Worm (Caenorhabditis elegans) whole organism, L3 larva: ENCODE data around the gene T24C2.5.

Experiments used
- aly-2 ChIP-seq: fragments of 150-350 bp; optimal IDR thresholded peaks from 2 replicates; lab custom pipeline; 2014; ENCODE audit warnings: missing biosample characterization, missing genetic modification characterization
- ceh-82 ChIP-seq: fragments of 150-350 bp; optimal IDR thresholded peaks from 2 replicates; lab custom pipeline; 2014; ENCODE audit warnings: missing biosample characterization, missing genetic modification characterization
- egl-5 ChIP-seq: fragments of 150-350 bp; optimal IDR thresholded peaks from 2 replicates; lab custom pipeline; 2017; ENCODE audit warnings: missing biosample characterization, missing genetic modification reagents, missing genetic modification characterization, inconsistent platforms
- elt-1 ChIP-seq: fragments of 150-350 bp; optimal IDR thresholded peaks from 2 replicates; lab custom pipeline; 2014; ENCODE audit warnings: missing biosample characterization, missing genetic modification characterization
- elt-2 ChIP-seq: sonication (generic microtip); optimal IDR thresholded peaks from 2 replicates; lab custom pipeline; 2016; ENCODE audit warnings: missing genetic modification reagents, mild to moderate bottlenecking, missing genetic modification characterization, missing compliant biosample characterization
- elt-3 ChIP-seq, 3 experiments: fragments of 150-350 bp in 1 of 3; sonication (generic microtip) in 2 of 3; optimal IDR thresholded peaks; 2 replicates in 2 of 3; 4 replicates in 1 of 3; lab custom pipeline; 2014 to 2017; ENCODE audit warnings: missing biosample characterization in 3 of 3, missing genetic modification characterization in 3 of 3
- fos-1 ChIP-seq: fragments of 150-350 bp; optimal IDR thresholded peaks from 2 replicates; lab custom pipeline; 2014; ENCODE audit warnings: missing biosample characterization, missing genetic modification characterization
- lin-39 ChIP-seq: fragments of 150-350 bp; optimal IDR thresholded peaks from 2 replicates; lab custom pipeline; 2018; ENCODE audit warnings: missing biosample characterization, missing genetic modification reagents, missing genetic modification characterization
- nfya-1 ChIP-seq: sonication (generic microtip); optimal IDR thresholded peaks from 2 replicates; lab custom pipeline; 2017; ENCODE audit warnings: missing genetic modification characterization, mild to moderate bottlenecking, missing compliant biosample characterization, antibody characterized with exemption, moderate library complexity; ENCODE audit not compliant: insufficient read depth
- nhr-23 ChIP-seq: fragments of 150-350 bp; optimal IDR thresholded peaks from 2 replicates; lab custom pipeline; 2014; ENCODE audit warnings: missing biosample characterization, missing genetic modification reagents, missing genetic modification characterization
- nhr-25 ChIP-seq: sonication (generic microtip); optimal IDR thresholded peaks from 2 replicates; lab custom pipeline; 2017; ENCODE audit warnings: missing biosample characterization, missing genetic modification characterization
- nhr-28 ChIP-seq: fragments of 150-350 bp; optimal IDR thresholded peaks from 2 replicates; lab custom pipeline; 2014; ENCODE audit warnings: missing biosample characterization, missing genetic modification characterization
- nhr-43 ChIP-seq: sonication (generic microtip); optimal IDR thresholded peaks from 2 replicates; lab custom pipeline; 2016; ENCODE audit warnings: mild to moderate bottlenecking, missing genetic modification characterization, missing compliant biosample characterization; ENCODE audit not compliant: poor library complexity, severe bottlenecking
- nhr-77 ChIP-seq: fragments of 150-350 bp; optimal IDR thresholded peaks from 2 replicates; lab custom pipeline; 2014; ENCODE audit warnings: missing biosample characterization, missing genetic modification characterization
- pqm-1 ChIP-seq: fragments of 150-350 bp; optimal IDR thresholded peaks from 2 replicates; lab custom pipeline; 2017; ENCODE audit warnings: missing biosample characterization, missing genetic modification characterization, inconsistent platforms
- sea-2 ChIP-seq: fragments of 150-350 bp; sonication (generic microtip); optimal IDR thresholded peaks from 4 replicates; lab custom pipeline; 2014; ENCODE audit warnings: missing biosample characterization, missing genetic modification reagents, missing genetic modification characterization
- skn-1 ChIP-seq: fragments of 150-350 bp; optimal IDR thresholded peaks from 2 replicates; lab custom pipeline; 2014; ENCODE audit warnings: missing biosample characterization, missing genetic modification characterization
- snpc-4 ChIP-seq: fragments of 150-350 bp; optimal IDR thresholded peaks from 2 replicates; lab custom pipeline; 2014; ENCODE audit warnings: missing biosample characterization, missing genetic modification characterization
- unc-39 ChIP-seq: sonication (generic microtip); optimal IDR thresholded peaks from 4 replicates; lab custom pipeline; 2017; ENCODE audit warnings: missing biosample characterization, missing genetic modification characterization
- unc-62 ChIP-seq: fragments of 150-350 bp; sonication (generic microtip); optimal IDR thresholded peaks from 4 replicates; lab custom pipeline; 2014; ENCODE audit warnings: missing biosample characterization, missing genetic modification reagents, missing genetic modification characterization
- ztf-11 ChIP-seq: fragments of 150-350 bp; optimal IDR thresholded peaks from 2 replicates; lab custom pipeline; 2014; ENCODE audit warnings: missing biosample characterization, missing genetic modification characterization
- ztf-4 ChIP-seq: fragments of 150-350 bp; optimal IDR thresholded peaks from 2 replicates; lab custom pipeline; 2014; ENCODE audit warnings: missing biosample characterization, missing genetic modification characterization

The T24C2.5 gene

ce11 chrX:14577579-14578127, 43.4 kb downstream of the T24C2.5 start, which contains the start of gene let-4:
Gene let-4 (plus strand): TSS chrX:14577935.
- no peak for TF ChIP-seq elt-2 (tag; lab: Kevin White, UChicago)
- peak; percentile 86 for TF ChIP-seq nhr-23 (tag; lab: Kevin White, UChicago)
- TF ChIP-seq, all 47 proteins: peak for 1

- TF ChIP-seq ztf-4 (tag; lab: Kevin White, UChicago) (no peak), nfya-1 (tag; lab: Kevin White, UChicago) (no peak), aly-2 (tag; lab: Kevin White, UChicago) (no peak), pqm-1 (no peak), nhr-28 (tag; lab: Kevin White, UChicago) (no peak), ztf-11 (tag; lab: Kevin White, UChicago) (no peak), nhr-23 (tag; lab: Kevin White, UChicago) (peak; percentile 79), ceh-82 (tag; lab: Kevin White, UChicago) (no peak), skn-1 (tag; lab: Kevin White, UChicago) (no peak), fos-1 (tag; lab: Kevin White, UChicago) (no peak), elt-3 (tag; optimal IDR thresholded peaks at IDR 0.05; lab: Kevin White, UChicago) (peak in 1 of 3 experiments; percentile 52), nhr-25 (no peak), sea-2 (GFP tag; lab: Kevin White, UChicago) (no peak), unc-62 (no peak), lin-39 (tag; lab: Kevin White, UChicago) (no peak), elt-1 (tag; lab: Kevin White, UChicago) (no peak)
Measured at ce11 chrX:14580853-14581252, 46.6 kb downstream of the T24C2.5 start.

DNA sequence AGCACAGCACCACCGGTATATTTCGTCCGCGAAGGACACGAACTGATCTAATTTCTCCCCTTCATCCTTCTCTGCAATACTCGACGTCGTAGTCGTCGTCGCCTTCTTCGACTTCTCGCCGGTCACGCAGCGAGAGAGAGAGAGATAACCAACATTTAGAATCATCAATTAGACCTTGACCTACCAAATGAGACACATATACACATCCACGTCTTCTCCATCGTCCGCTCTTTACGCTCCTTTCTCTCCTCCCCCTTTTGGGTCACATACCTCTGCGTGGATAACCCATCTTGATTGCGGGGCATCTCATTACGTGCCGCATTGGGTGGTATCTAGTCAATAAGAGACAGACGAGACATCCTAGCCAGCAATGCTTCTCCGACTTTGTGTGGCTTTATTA, 47.2 kb downstream of the T24C2.5 start, which contains the start of gene sym-1:
TSS of gene sym-1 (plus strand) at position 194 of the 400 bp plus-strand sequence.
- TF ChIP-seq nhr-43 (tag; lab: Kevin White, UChicago) = peak; percentile 58
- TF ChIP-seq elt-3 (tag; optimal IDR thresholded peaks at IDR 0.05; lab: Kevin White, UChicago) = peak in 1 of 3 experiments; percentile 55
- peak; percentile 84 for TF ChIP-seq nhr-25
- TF ChIP-seq nhr-23 (tag; lab: Kevin White, UChicago) = peak; percentile 90
- peak; percentile 10 for TF ChIP-seq elt-1 (tag; lab: Kevin White, UChicago)
- TF ChIP-seq unc-39 (tag; lab: Kevin White, UChicago) = no peak

- TF ChIP-seq egl-5 (tag; lab: Kevin White, UChicago) (no peak), nhr-77 (tag; lab: Kevin White, UChicago) (no peak), unc-39 (tag; lab: Kevin White, UChicago) (no peak), snpc-4 (no peak), nhr-23 (tag; lab: Kevin White, UChicago) (peak; percentile 52), elt-1 (tag; lab: Kevin White, UChicago) (no peak)
Measured at ce11 chrX:14584335-14584734, 50.1 kb downstream of the T24C2.5 start.
